Worm (Caenorhabditis elegans) whole organism, L2 larva: ENCODE measurements around the gene twk-46.

ENCODE experiments used
- ZK546.5 ChIP-seq: sonication (generic microtip); optimal IDR thresholded peaks from 2 replicates; lab custom pipeline; 2017; ENCODE audit warnings: missing biosample characterization, missing genetic modification characterization
- mab-5 ChIP-seq: fragments of 150-350 bp; optimal IDR thresholded peaks from 2 replicates; lab custom pipeline; 2014; ENCODE audit warnings: missing biosample characterization, missing genetic modification characterization
- unc-39 ChIP-seq: fragments of 150-350 bp; optimal IDR thresholded peaks from 2 replicates; lab custom pipeline; 2014; ENCODE audit warnings: missing biosample characterization, missing genetic modification characterization
- ztf-11 ChIP-seq: sonication (generic microtip); optimal IDR thresholded peaks from 2 replicates; lab custom pipeline; 2017; ENCODE audit warnings: missing biosample characterization, missing genetic modification characterization

DNA sequence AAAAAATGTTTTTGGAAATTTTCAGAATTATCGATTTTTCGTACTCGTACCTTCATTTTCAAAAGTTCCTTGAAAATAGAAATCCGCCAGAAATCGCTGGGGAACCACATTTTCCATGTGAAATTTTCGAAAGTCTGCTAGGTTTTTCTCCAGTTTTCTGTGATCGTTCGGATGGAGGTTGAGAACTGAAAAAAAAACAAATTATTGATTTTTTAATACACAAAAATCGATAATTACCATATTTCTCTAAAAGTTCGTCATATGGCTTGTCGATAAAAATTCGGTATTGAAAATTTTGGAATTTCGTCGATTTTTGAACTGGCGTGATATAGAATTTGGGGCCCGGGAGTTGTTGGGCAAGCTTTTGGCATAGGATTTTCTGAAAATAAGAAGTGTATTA, 16.9 kb downstream of the twk-46 start:
- no peak for TF ChIP-seq ZK546.5 (tag; lab: Kevin White, UChicago)
- TF ChIP-seq mab-5 (tag; lab: Kevin White, UChicago), result no peak
- TF ChIP-seq unc-39 (tag; lab: Kevin White, UChicago), result no peak
- TF ChIP-seq ztf-11, result no peak
